Worm (Caenorhabditis elegans): ENCODE measurements around the gene snx-13.

DNA sequence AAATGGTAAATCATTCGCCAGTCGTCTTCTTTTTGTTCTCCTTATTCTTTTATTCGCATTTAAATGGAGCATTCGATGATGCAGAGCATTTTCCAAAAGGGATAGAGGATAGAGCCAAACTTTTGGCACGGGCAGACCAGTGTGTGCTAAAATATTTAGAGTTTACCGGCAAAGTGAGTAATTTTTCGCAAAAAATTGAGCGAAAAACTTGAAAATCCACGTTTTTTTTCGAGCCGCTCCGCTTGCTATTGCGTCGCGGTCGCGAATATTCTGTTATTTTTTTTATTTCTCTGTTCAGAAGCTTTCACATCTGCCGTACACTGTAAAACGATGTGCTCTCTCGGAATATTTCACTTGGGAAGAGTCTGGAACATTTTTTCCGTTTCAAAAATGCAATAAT, 1.6 kb upstream of the snx-13 start, which contains the start of gene Y116A8C.43:
- TF ChIP-seq sea-1 (GFP tag; conservative IDR thresholded peaks at IDR 0.05) (no peak), hmbx-1 (tag; optimal IDR thresholded peaks at IDR 0.05) (no peak), aly-1 (tag; optimal IDR thresholded peaks at IDR 0.05) (no peak), F13C5.2 (tag; optimal IDR thresholded peaks at IDR 0.05) (no peak), ama-1 (optimal IDR thresholded peaks at IDR 0.05) (peak; percentile 64), hnd-1 (tag; optimal IDR thresholded peaks at IDR 0.05) (no peak), tra-4 (tag; optimal IDR thresholded peaks at IDR 0.05) (no peak), scrt-1 (GFP tag; IDR thresholded peaks at IDR 0.05) (no peak), flt-1 (GFP tag; IDR thresholded peaks at IDR 0.05) (no peak), ceh-13 (GFP tag; optimal IDR thresholded peaks at IDR 0.05) (no peak), ets-7 (tag; optimal IDR thresholded peaks at IDR 0.05) (no peak), hmg-4 (GFP tag; optimal IDR thresholded peaks at IDR 0.05) (no peak), pes-1 (GFP tag; IDR thresholded peaks at IDR 0.05) (no peak)
